Worm (Caenorhabditis elegans): Measurements from ENCODE around the gene wdr-5.1.

Gene wdr-5.1

DNA sequence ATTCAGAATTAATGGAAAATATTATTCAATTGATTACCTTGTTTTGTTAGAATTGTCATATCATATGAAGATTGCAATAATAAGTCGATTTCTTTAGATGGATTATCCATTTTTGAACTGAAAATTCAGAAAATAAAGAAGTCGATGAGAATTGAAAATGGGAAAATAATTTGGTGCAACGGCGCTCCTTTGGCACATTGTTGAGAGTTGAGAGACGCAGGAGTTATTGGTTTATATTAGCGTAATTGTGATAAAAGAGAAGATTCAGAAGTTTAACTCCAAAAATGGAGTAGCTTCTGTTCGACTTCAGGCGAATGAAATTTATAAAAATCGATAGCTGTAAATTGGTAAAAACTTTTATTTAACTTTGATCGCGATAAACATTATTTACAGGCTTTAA, 14.5 kb downstream of the wdr-5.1 start, which contains the start of gene C14B1.8:
TSS of gene C14B1.8 (minus strand) at position 117 of the 400 bp plus-strand sequence.
- no peak for TF ChIP-seq ceh-39 (tag; optimal IDR thresholded peaks at IDR 0.05)
- no peak for TF ChIP-seq nhr-2 (tag; optimal IDR thresholded peaks at IDR 0.05)
- peak; percentile 47 for TF ChIP-seq mep-1 (tag; optimal IDR thresholded peaks at IDR 0.05)
- peak; percentile 96 for TF ChIP-seq ces-1 (GFP tag; optimal IDR thresholded peaks at IDR 0.05)

ce11 chrIII:3723726-3724125, 18.6 kb downstream of the wdr-5.1 start:
- no peak for TF ChIP-seq elt-3 (tag; optimal IDR thresholded peaks at IDR 0.05)
- no peak for TF ChIP-seq nhr-28 (tag; optimal IDR thresholded peaks at IDR 0.05)

ce11 chrIII:3724880-3725279, 19.8 kb downstream of the wdr-5.1 start, which contains the start of gene C14B1.12:
Gene C14B1.12 (minus strand): TSS chrIII:3724980.
- no peak for TF ChIP-seq nhr-76 (tag; optimal IDR thresholded peaks at IDR 0.05)
- TF ChIP-seq lin-13 (tag; optimal IDR thresholded peaks at IDR 0.05), result no peak
- TF ChIP-seq bed-3 (GFP tag; optimal IDR thresholded peaks at IDR 0.05), result no peak
- TF ChIP-seq lin-32 (GFP tag; optimal IDR thresholded peaks at IDR 0.05), result no peak

DNA sequence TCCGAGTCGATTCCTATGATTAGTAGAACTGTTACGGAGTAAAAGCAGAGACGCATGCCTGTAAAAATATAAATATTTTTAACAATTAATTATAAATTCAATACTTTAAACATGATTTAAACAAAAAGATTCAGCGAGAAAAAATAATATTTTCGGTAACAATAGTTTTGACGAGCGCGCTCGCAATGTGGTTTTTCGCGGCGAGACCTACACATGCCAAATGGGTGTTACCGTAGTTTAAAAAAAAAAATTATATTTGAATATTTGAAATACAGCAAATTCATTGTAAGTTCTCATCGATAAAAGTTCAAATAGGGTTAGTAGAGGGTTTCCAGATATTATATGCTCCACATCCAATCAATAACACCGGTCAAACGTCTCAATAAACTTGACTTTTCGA, 21.4 kb downstream of the wdr-5.1 start, which contains the start of gene gldi-5:
TSS of gene gldi-5 (minus strand) at position 58 of the 400 bp plus-strand sequence.
- no peak for TF ChIP-seq nhr-12 (tag; optimal IDR thresholded peaks at IDR 0.05)
- no peak for TF ChIP-seq mls-2 (tag; optimal IDR thresholded peaks at IDR 0.05)
- TF ChIP-seq mab-5 (tag; optimal IDR thresholded peaks at IDR 0.05), result no peak
- TF ChIP-seq flh-1 (GFP tag; optimal IDR thresholded peaks at IDR 0.05), result no peak

DNA sequence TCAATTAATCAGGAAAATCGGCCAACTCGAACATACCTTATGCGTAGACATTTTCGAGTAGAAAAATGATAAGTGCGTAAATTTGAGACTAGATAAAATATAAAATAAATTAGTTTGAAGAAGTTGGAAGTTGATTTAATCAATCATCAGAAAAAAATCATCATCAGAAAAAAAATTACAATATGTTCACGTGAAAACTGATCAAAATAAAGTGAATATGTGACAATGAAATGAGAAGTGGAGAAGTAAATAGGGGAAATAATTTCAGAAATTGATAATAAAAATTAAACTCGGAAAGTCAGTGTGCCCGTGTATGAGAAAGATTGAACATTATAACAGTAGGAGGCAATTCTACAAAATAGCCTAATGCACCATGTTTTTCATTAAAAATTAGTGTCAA, 24.4 kb downstream of the wdr-5.1 start, which contains the start of gene F34D10.9:
TSS of gene F34D10.9 (minus strand) at position 101 of the 400 bp plus-strand sequence.
- TF ChIP-seq mep-1 (tag; optimal IDR thresholded peaks at IDR 0.05) (no peak), zip-8 (tag; optimal IDR thresholded peaks at IDR 0.05) (no peak), ceh-83 (GFP tag; optimal IDR thresholded peaks at IDR 0.05) (no peak), tbx-8 (GFP tag; optimal IDR thresholded peaks at IDR 0.05) (no peak), mls-2 (tag; optimal IDR thresholded peaks at IDR 0.05) (no peak), blmp-1 (tag; optimal IDR thresholded peaks at IDR 0.05) (no peak), lin-13 (tag; optimal IDR thresholded peaks at IDR 0.05) (no peak), ham-2 (GFP tag; optimal IDR thresholded peaks at IDR 0.05) (no peak)

ce11 chrIII:3730475-3730874, 25.4 kb downstream of the wdr-5.1 start, which contains the start of gene F34D10.8:
Gene F34D10.8 (plus strand): TSS chrIII:3730775.
- TF ChIP-seq blmp-1 (tag; optimal IDR thresholded peaks at IDR 0.05) (no peak), mep-1 (tag; optimal IDR thresholded peaks at IDR 0.05) (no peak), drap-1 (GFP tag; optimal IDR thresholded peaks at IDR 0.05) (no peak), unc-39 (tag; optimal IDR thresholded peaks at IDR 0.05) (no peak), ceh-39 (tag; optimal IDR thresholded peaks at IDR 0.05) (no peak), pha-4 (tag; optimal IDR thresholded peaks at IDR 0.05) (no peak), ceh-83 (GFP tag; optimal IDR thresholded peaks at IDR 0.05) (no peak), nhr-76 (tag; optimal IDR thresholded peaks at IDR 0.05) (no peak), zip-8 (tag; optimal IDR thresholded peaks at IDR 0.05) (no peak), ces-1 (GFP tag; optimal IDR thresholded peaks at IDR 0.05) (no peak), bed-3 (GFP tag; optimal IDR thresholded peaks at IDR 0.05) (no peak)

- TF ChIP-seq ces-1 (GFP tag; optimal IDR thresholded peaks at IDR 0.05), result peak; percentile 53
- peak; percentile 14 for TF ChIP-seq lsy-2 (tag; optimal IDR thresholded peaks at IDR 0.05)
- no peak for TF ChIP-seq nhr-237 (tag; optimal IDR thresholded peaks at IDR 0.05)
- peak; percentile 8 for TF ChIP-seq mep-1 (tag; optimal IDR thresholded peaks at IDR 0.05)
- TF ChIP-seq mls-2 (tag; optimal IDR thresholded peaks at IDR 0.05), result no peak
Observed at ce11 chrIII:3734007-3734406, 28.9 kb downstream of the wdr-5.1 start, which contains the start of gene F34D10.3. Gene F34D10.3 (plus strand): TSS chrIII:3734255.

- TF ChIP-seq sem-2 (GFP tag; optimal IDR thresholded peaks at IDR 0.05) (no peak), unc-39 (tag; optimal IDR thresholded peaks at IDR 0.05) (no peak), lin-13 (tag; optimal IDR thresholded peaks at IDR 0.05) (no peak), blmp-1 (tag; optimal IDR thresholded peaks at IDR 0.05) (no peak), bed-3 (GFP tag; optimal IDR thresholded peaks at IDR 0.05) (no peak), lin-32 (GFP tag; optimal IDR thresholded peaks at IDR 0.05) (no peak), zip-8 (tag; optimal IDR thresholded peaks at IDR 0.05) (peak; percentile 65), ceh-43 (GFP tag; optimal IDR thresholded peaks at IDR 0.05) (no peak), pha-4 (tag; optimal IDR thresholded peaks at IDR 0.05) (peak; percentile 25), cnd-1 (tag; optimal IDR thresholded peaks at IDR 0.05) (no peak), ham-2 (GFP tag; optimal IDR thresholded peaks at IDR 0.05) (no peak), nhr-2 (tag; optimal IDR thresholded peaks at IDR 0.05) (peak; percentile 22), ceh-39 (tag; optimal IDR thresholded peaks at IDR 0.05) (no peak), tbx-8 (GFP tag; optimal IDR thresholded peaks at IDR 0.05) (peak; percentile 2)
Observed at ce11 chrIII:3734990-3735389, 29.9 kb downstream of the wdr-5.1 start, which contains the start of gene evl-18. Gene evl-18 (minus strand): TSS chrIII:3735039.
